Worm (Caenorhabditis elegans) whole organism, young adult: ENCODE data around the gene pqn-78.

Experiments
- B0261.1 ChIP-seq: sonication (generic microtip); optimal IDR thresholded peaks from 2 replicates; lab custom pipeline; 2016; ENCODE audit warnings: mild to moderate bottlenecking, missing genetic modification characterization, moderate library complexity, missing compliant biosample characterization
- B0336.3 ChIP-seq: fragments of 200-800 bp; sonication (Bioruptor generic); IDR thresholded peaks from 2 replicates; pipeline ENCODE4 v1.3.6; 2022; ENCODE audit warnings: missing genetic modification characterization, missing compliant biosample characterization
- D2030.7 ChIP-seq: fragments of 200-800 bp; sonication (Bioruptor generic); IDR thresholded peaks from 2 replicates; pipeline ENCODE4 v1.3.6; 2022; ENCODE audit warnings: missing genetic modification reagents, missing genetic modification characterization, missing compliant biosample characterization
- F10E7.11 ChIP-seq: sonication (generic microtip); optimal IDR thresholded peaks from 2 replicates; lab custom pipeline; 2017; ENCODE audit warnings: mild to moderate bottlenecking, missing genetic modification characterization, moderate library complexity, missing compliant biosample characterization
- F57A8.1 ChIP-seq: fragments of 200-800 bp; sonication (Bioruptor generic); optimal IDR thresholded peaks from 2 replicates; lab custom pipeline; 2018; ENCODE audit warnings: mild to moderate bottlenecking, missing genetic modification characterization, moderate library complexity, missing compliant biosample characterization
- T07F8.4 ChIP-seq: sonication (generic microtip); optimal IDR thresholded peaks from 2 replicates; lab custom pipeline; 2016; ENCODE audit warnings: mild to moderate bottlenecking, missing genetic modification characterization, moderate library complexity, missing compliant biosample characterization
- Y67H2A.10 ChIP-seq: fragments of 200-800 bp; sonication (Bioruptor generic); conservative IDR thresholded peaks from 2 replicates; pipeline ENCODE4 v1.3.6; 2022; ENCODE audit warnings: missing genetic modification reagents, missing genetic modification characterization, missing compliant biosample characterization
- aptf-2 ChIP-seq: fragments of 200-800 bp; sonication (Bioruptor generic); conservative IDR thresholded peaks from 2 replicates; pipeline ENCODE4 v1.3.6; 2022; ENCODE audit warnings: missing genetic modification reagents, missing genetic modification characterization, missing compliant biosample characterization
- aptf-3 ChIP-seq: fragments of 200-800 bp; sonication (Bioruptor generic); IDR thresholded peaks from 2 replicates; pipeline ENCODE4 v1.3.6; 2022; ENCODE audit warnings: missing genetic modification characterization, missing compliant biosample characterization
- attf-5 ChIP-seq: fragments of 200-800 bp; sonication (Bioruptor generic); optimal IDR thresholded peaks from 2 replicates; lab custom pipeline; 2018; ENCODE audit warnings: mild to moderate bottlenecking, missing genetic modification characterization, missing compliant biosample characterization
- ceh-40 ChIP-seq: fragments of 200-800 bp; sonication (Bioruptor generic); IDR thresholded peaks from 2 replicates; pipeline ENCODE4 v1.3.6; 2022; ENCODE audit warnings: missing genetic modification characterization, missing compliant biosample characterization
- ceh-79 ChIP-seq: sonication (generic microtip); optimal IDR thresholded peaks from 2 replicates; lab custom pipeline; 2017; ENCODE audit warnings: mild to moderate bottlenecking, missing genetic modification characterization, missing compliant biosample characterization
- ceh-91 ChIP-seq: fragments of 200-800 bp; sonication (Bioruptor generic); IDR thresholded peaks from 2 replicates; pipeline ENCODE4 v1.3.6; 2022; ENCODE audit warnings: missing genetic modification reagents, missing genetic modification characterization, missing compliant biosample characterization
- die-1 ChIP-seq: sonication (generic microtip); optimal IDR thresholded peaks from 2 replicates; lab custom pipeline; 2016; ENCODE audit warnings: missing genotype, mild to moderate bottlenecking, missing genetic modification characterization, missing compliant biosample characterization
- dpl-1 ChIP-seq: fragments of 150-350 bp; optimal IDR thresholded peaks from 2 replicates; lab custom pipeline; 2014; ENCODE audit warnings: missing biosample characterization, missing genetic modification reagents, missing genetic modification characterization
- egl-44 ChIP-seq: fragments of 200-800 bp; sonication (Bioruptor generic); IDR thresholded peaks from 2 replicates; pipeline ENCODE4 v1.3.6; 2022; ENCODE audit warnings: missing genetic modification reagents, missing genetic modification characterization, missing compliant biosample characterization
- him-1 ChIP-seq: sonication (generic microtip); optimal IDR thresholded peaks from 2 replicates; lab custom pipeline; 2016; ENCODE audit warnings: missing genotype, missing genetic modification reagents, missing genetic modification characterization, missing compliant biosample characterization
- hrde-1 ChIP-seq: sonication (generic microtip); optimal IDR thresholded peaks from 2 replicates; lab custom pipeline; 2016; ENCODE audit warnings: missing genetic modification characterization, mild to moderate bottlenecking, missing compliant biosample characterization, moderate library complexity, missing genotype, missing genetic modification reagents, borderline replicate concordance
- let-526 ChIP-seq: fragments of 200-800 bp; sonication (Bioruptor generic); IDR thresholded peaks from 2 replicates; pipeline ENCODE4 v1.3.6; 2022; ENCODE audit warnings: missing genetic modification reagents, missing genetic modification characterization, missing compliant biosample characterization
- let-607 ChIP-seq, 2 experiments: fragments of 200-800 bp in 1 of 2; sonication (Bioruptor generic) in 1 of 2; sonication (generic microtip) in 1 of 2; optimal IDR thresholded peaks; 2 replicates each; lab custom pipeline; 2016 to 2018; ENCODE audit warnings: mild to moderate bottlenecking in 2 of 2, missing compliant biosample characterization in 2 of 2, missing genetic modification characterization in 2 of 2, moderate library complexity in 2 of 2, missing genotype in 1 of 2
- lin-40 ChIP-seq: sonication (generic microtip); optimal IDR thresholded peaks from 2 replicates; lab custom pipeline; 2016; ENCODE audit warnings: missing genetic modification characterization, mild to moderate bottlenecking, missing compliant biosample characterization, missing genotype, missing genetic modification reagents
- madf-6 ChIP-seq: fragments of 200-800 bp; sonication (Bioruptor generic); IDR thresholded peaks from 2 replicates; pipeline ENCODE4 v1.3.6; 2022; ENCODE audit warnings: missing genetic modification reagents, missing genetic modification characterization, missing compliant biosample characterization
- nhr-27 ChIP-seq: fragments of 200-800 bp; sonication (Bioruptor generic); optimal IDR thresholded peaks from 2 replicates; lab custom pipeline; 2018; ENCODE audit warnings: mild to moderate bottlenecking, missing genetic modification characterization, moderate library complexity, missing compliant biosample characterization
- pha-4 ChIP-seq: fragments of 150-350 bp; sonication (generic microtip); optimal IDR thresholded peaks from 2 replicates; lab custom pipeline; 2014; ENCODE audit warnings: missing biosample characterization, missing genetic modification reagents, missing genetic modification characterization
- rcor-1 ChIP-seq: fragments of 200-800 bp; sonication (Bioruptor generic); IDR thresholded peaks from 2 replicates; pipeline ENCODE4 v1.3.6; 2022; ENCODE audit warnings: missing genetic modification reagents, missing genetic modification characterization, missing compliant biosample characterization
- rpc-1 ChIP-seq, 2 experiments: fragments of 150-350 bp in 1 of 2; sonication (generic microtip) in 1 of 2; optimal IDR thresholded peaks; 2 replicates each; lab custom pipeline; 2014 to 2018; ENCODE audit warnings: missing biosample characterization in 1 of 2, missing genetic modification characterization in 1 of 2, missing genetic modification reagents in 1 of 2, missing genotype in 1 of 2
- sea-2 ChIP-seq: fragments of 200-800 bp; sonication (Bioruptor generic); IDR thresholded peaks from 2 replicates; pipeline ENCODE4 v1.3.6; 2022; ENCODE audit warnings: missing genetic modification characterization, missing compliant biosample characterization
- snpc-1.1 ChIP-seq: sonication (generic microtip); optimal IDR thresholded peaks from 2 replicates; lab custom pipeline; 2017; ENCODE audit warnings: missing genetic modification characterization, mild to moderate bottlenecking, missing compliant biosample characterization, antibody characterized with exemption, moderate library complexity, missing genotype, missing genetic modification reagents; ENCODE audit not compliant: insufficient read depth
- snpc-1.3 ChIP-seq: sonication (generic microtip); optimal IDR thresholded peaks from 2 replicates; lab custom pipeline; 2017; ENCODE audit warnings: missing genetic modification characterization, mild to moderate bottlenecking, missing compliant biosample characterization, antibody characterized with exemption, moderate library complexity, missing genotype, missing genetic modification reagents; ENCODE audit not compliant: insufficient read depth
- snpc-3.4 ChIP-seq: sonication (generic microtip); optimal IDR thresholded peaks from 2 replicates; lab custom pipeline; 2017; ENCODE audit warnings: missing genetic modification characterization, mild to moderate bottlenecking, missing compliant biosample characterization, antibody characterized with exemption, moderate library complexity, missing genotype, missing genetic modification reagents
- snpc-4 ChIP-seq, 5 experiments: fragments of 150-350 bp in 1 of 5; sonication (generic microtip) in 4 of 5; optimal IDR thresholded peaks; 2 replicates each; lab custom pipeline; 2014 to 2018; ENCODE audit warnings: missing genetic modification characterization in 5 of 5, missing biosample characterization in 3 of 5, antibody characterized with exemption in 2 of 5, mild to moderate bottlenecking in 2 of 5, missing compliant biosample characterization in 2 of 5, missing genotype in 2 of 5, moderate library complexity in 2 of 5, missing genetic modification reagents in 1 of 5
- tbp1 ChIP-seq: fragments of 200-800 bp; sonication (Bioruptor generic); optimal IDR thresholded peaks from 2 replicates; lab custom pipeline; 2018; ENCODE audit warnings: mild to moderate bottlenecking, missing genetic modification characterization, missing compliant biosample characterization
- zfh-2 ChIP-seq: fragments of 200-800 bp; sonication (Bioruptor generic); conservative IDR thresholded peaks from 2 replicates; pipeline ENCODE4 v1.3.6; 2022; ENCODE audit warnings: missing genetic modification reagents, missing genetic modification characterization, missing compliant biosample characterization
- ztf-26 ChIP-seq: sonication (generic microtip); optimal IDR thresholded peaks from 2 replicates; lab custom pipeline; 2017; ENCODE audit warnings: missing genetic modification characterization, missing compliant biosample characterization
- ztf-3 ChIP-seq: fragments of 200-800 bp; sonication (Bioruptor generic); optimal IDR thresholded peaks from 2 replicates; lab custom pipeline; 2018; ENCODE audit warnings: mild to moderate bottlenecking, missing genetic modification characterization, missing compliant biosample characterization
- ztf-6 ChIP-seq: fragments of 200-800 bp; sonication (Bioruptor generic); IDR thresholded peaks from 2 replicates; pipeline ENCODE4 v1.3.6; 2022; ENCODE audit warnings: missing genetic modification reagents, missing genetic modification characterization, missing compliant biosample characterization

pqn-78 gene

ce11 chrIV:15604194-15604593 lies 9.4 kb upstream of the pqn-78 start (continued):
- TF ChIP-seq madf-6 (GFP tag; lab: Robert Waterston, UW) (0 out of 2 replicates have a peak, but pooled peaks have one; percentile 40), F10E7.11 (no peak), egl-44 (GFP tag; lab: Robert Waterston, UW) (no peak), aptf-2 (no peak), zfh-2 (no peak), Y67H2A.10 (GFP tag; lab: Robert Waterston, UW) (no peak), snpc-4 (GFP tag; optimal IDR thresholded peaks at IDR 0.05; lab: Kevin White, UChicago) (peak; percentile 94), snpc-4 (tag; optimal IDR thresholded peaks at IDR 0.05; lab: Kevin White, UChicago) (peak; percentile 93 to 98 (median 96)), aptf-3 (GFP tag; lab: Robert Waterston, UW) (no peak), ztf-3 (GFP tag; lab: Kevin White, UChicago) (no peak), ceh-40 (no peak), ztf-26 (no peak), B0261.1 (tag; lab: Kevin White, UChicago) (peak; percentile 72), snpc-1.3 (tag; lab: Kevin White, UChicago) (peak; percentile 59), D2030.7 (GFP tag; lab: Robert Waterston, UW) (peak; percentile 48), ztf-6 (GFP tag; lab: Robert Waterston, UW) (no peak), rpc-1 (optimal IDR thresholded peaks at IDR 0.05; lab: Kevin White, UChicago) (peak; percentile 64), rpc-1 (tag; optimal IDR thresholded peaks at IDR 0.05; lab: Kevin White, UChicago) (peak; percentile 69), him-1 (tag; lab: Kevin White, UChicago) (peak; percentile 77), snpc-1.1 (tag; lab: Kevin White, UChicago) (peak; percentile 93), rcor-1 (GFP tag; lab: Robert Waterston, UW) (peak; percentile 45; the same call in 1 of the 2 replicates), hrde-1 (tag; lab: Kevin White, UChicago) (no peak), B0336.3 (GFP tag; lab: Robert Waterston, UW) (no peak), tbp1 (peak; percentile 93), die-1 (tag; lab: Kevin White, UChicago) (no peak), pha-4 (tag; lab: Kevin White, UChicago) (no peak), snpc-3.4 (tag; lab: Kevin White, UChicago) (peak; percentile 84), dpl-1 (GFP tag; lab: Kevin White, UChicago) (no peak)
- TF ChIP-seq, all 124 proteins: peak for 14

DNA sequence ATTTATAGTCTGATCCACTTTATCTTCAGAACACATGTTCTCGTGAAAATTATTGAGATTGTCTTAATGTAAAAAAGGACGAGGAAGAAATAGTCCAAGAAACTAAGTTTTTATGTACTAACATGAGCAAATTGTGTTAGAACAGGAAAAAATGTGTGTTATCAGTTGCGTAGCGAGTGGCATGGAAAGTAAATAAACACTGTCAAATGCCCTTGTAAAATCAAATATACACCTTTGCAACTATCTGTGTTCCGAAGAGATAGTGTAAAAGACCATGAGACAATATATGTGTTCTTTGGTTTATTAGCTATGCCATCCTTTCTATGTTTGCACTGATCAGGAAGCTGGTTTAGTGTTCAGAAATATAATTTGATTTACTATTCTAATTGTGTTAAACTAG lies 1.8 kb downstream of the pqn-78 start:
- TF ChIP-seq F57A8.1 (no peak), let-526 (GFP tag; lab: Robert Waterston, UW) (no peak), lin-40 (tag; lab: Kevin White, UChicago) (no peak), let-607 (tag; optimal IDR thresholded peaks at IDR 0.05; lab: Kevin White, UChicago) (no peak), nhr-27 (no peak), attf-5 (GFP tag; lab: Kevin White, UChicago) (no peak)

DNA sequence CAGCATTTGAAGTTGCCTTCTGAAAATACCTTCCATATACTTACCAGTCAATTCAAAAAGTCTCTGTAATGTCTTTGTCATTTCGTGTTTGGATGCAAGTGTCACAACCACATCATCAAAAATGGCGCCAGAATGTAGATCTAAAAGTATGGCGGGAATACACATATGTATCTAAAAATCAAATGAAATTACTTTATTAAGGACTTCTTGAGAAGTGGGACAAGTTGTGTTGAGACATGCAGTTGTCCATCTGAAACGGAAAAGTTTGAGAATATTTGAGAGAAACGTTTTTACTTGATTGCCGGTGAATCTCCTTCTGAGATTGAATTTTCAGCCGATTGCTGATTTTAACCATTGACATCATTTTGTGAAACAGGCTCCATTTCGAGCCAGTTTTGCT lies 2.9 kb downstream of the pqn-78 start:
- TF ChIP-seq ceh-91 (GFP tag; lab: Robert Waterston, UW): no peak
- no peak for TF ChIP-seq sea-2 (GFP tag; lab: Robert Waterston, UW)
- TF ChIP-seq ceh-79 (tag; lab: Kevin White, UChicago): no peak
- no peak for TF ChIP-seq ztf-26
- TF ChIP-seq ztf-3 (GFP tag; lab: Kevin White, UChicago): no peak
- no peak for TF ChIP-seq T07F8.4 (tag; lab: Kevin White, UChicago)
- TF ChIP-seq madf-6 (GFP tag; lab: Robert Waterston, UW): no peak
